Worm (Caenorhabditis elegans) whole organism, young adult: Measurements from ENCODE around the gene rif-1.2.

Experiments
- B0019.2 ChIP-seq: fragments of 200-800 bp; sonication (Bioruptor generic); conservative IDR thresholded peaks from 2 replicates; pipeline ENCODE4 v1.3.6; 2022; ENCODE audit warnings: missing genetic modification reagents, missing genetic modification characterization, missing compliant biosample characterization
- C06A6.2 ChIP-seq: fragments of 200-800 bp; sonication (Bioruptor generic); conservative IDR thresholded peaks from 2 replicates; pipeline ENCODE4 v1.3.6; 2022; ENCODE audit warnings: missing genetic modification characterization, missing compliant biosample characterization
- D2030.7 ChIP-seq: fragments of 200-800 bp; sonication (Bioruptor generic); IDR thresholded peaks from 2 replicates; pipeline ENCODE4 v1.3.6; 2022; ENCODE audit warnings: missing genetic modification reagents, missing genetic modification characterization, missing compliant biosample characterization
- F23B12.7 ChIP-seq: sonication (generic microtip); optimal IDR thresholded peaks from 2 replicates; lab custom pipeline; 2017; ENCODE audit warnings: missing genetic modification characterization, mild to moderate bottlenecking, missing compliant biosample characterization, antibody characterized with exemption, moderate library complexity; ENCODE audit not compliant: insufficient read depth
- F52B5.7 ChIP-seq: sonication (generic microtip); optimal IDR thresholded peaks from 2 replicates; lab custom pipeline; 2016; ENCODE audit warnings: mild to moderate bottlenecking, missing genetic modification characterization, missing compliant biosample characterization
- Y56A3A.18 ChIP-seq: fragments of 200-800 bp; sonication (Bioruptor generic); IDR thresholded peaks from 2 replicates; pipeline ENCODE4 v1.3.6; 2022; ENCODE audit warnings: missing genetic modification reagents, missing genetic modification characterization, missing compliant biosample characterization
- Y79H2A.3 ChIP-seq: fragments of 200-800 bp; sonication (Bioruptor generic); conservative IDR thresholded peaks from 2 replicates; pipeline ENCODE4 v1.3.6; 2022; ENCODE audit warnings: missing genetic modification reagents, missing genetic modification characterization, missing compliant biosample characterization
- ZK185.1 ChIP-seq: sonication (generic microtip); optimal IDR thresholded peaks from 2 replicates; lab custom pipeline; 2016; ENCODE audit warnings: mild to moderate bottlenecking, missing genetic modification characterization, missing compliant biosample characterization; ENCODE audit not compliant: poor library complexity, severe bottlenecking
- aptf-3 ChIP-seq: fragments of 200-800 bp; sonication (Bioruptor generic); IDR thresholded peaks from 2 replicates; pipeline ENCODE4 v1.3.6; 2022; ENCODE audit warnings: missing genetic modification characterization, missing compliant biosample characterization
- atf-7 ChIP-seq: sonication (generic microtip); optimal IDR thresholded peaks from 2 replicates; lab custom pipeline; 2017; ENCODE audit warnings: mild to moderate bottlenecking, missing genetic modification characterization, missing compliant biosample characterization
- bed-1 ChIP-seq: fragments of 200-800 bp; sonication (Bioruptor generic); IDR thresholded peaks from 2 replicates; pipeline ENCODE4 v1.3.6; 2022; ENCODE audit warnings: missing genetic modification reagents, missing genetic modification characterization, missing compliant biosample characterization
- cebp-2 ChIP-seq: fragments of 200-800 bp; sonication (Bioruptor generic); IDR thresholded peaks from 2 replicates; pipeline ENCODE4 v1.3.6; 2022; ENCODE audit warnings: missing genetic modification characterization, missing compliant biosample characterization
- ceh-100 ChIP-seq: fragments of 200-800 bp; sonication (Bioruptor generic); IDR thresholded peaks from 2 replicates; pipeline ENCODE4 v1.3.6; 2022; ENCODE audit warnings: missing genetic modification reagents, missing genetic modification characterization, missing compliant biosample characterization
- chd-7 ChIP-seq: sonication (generic microtip); optimal IDR thresholded peaks from 2 replicates; lab custom pipeline; 2016; ENCODE audit warnings: mild to moderate bottlenecking, missing genetic modification characterization, moderate library complexity, missing compliant biosample characterization
- efl-1 ChIP-seq: fragments of 150-350 bp; optimal IDR thresholded peaks from 2 replicates; lab custom pipeline; 2014; ENCODE audit warnings: missing biosample characterization, missing genetic modification reagents, missing genetic modification characterization
- egl-18 ChIP-seq: fragments of 200-800 bp; sonication (Bioruptor generic); IDR thresholded peaks from 2 replicates; pipeline ENCODE4 v1.3.6; 2022; ENCODE audit warnings: missing genetic modification reagents, missing genetic modification characterization, missing compliant biosample characterization
- lag-1 ChIP-seq: fragments of 200-800 bp; sonication (Bioruptor generic); IDR thresholded peaks from 2 replicates; pipeline ENCODE4 v1.3.6; 2022; ENCODE audit warnings: missing genetic modification reagents, missing genetic modification characterization, missing compliant biosample characterization
- let-526 ChIP-seq: fragments of 200-800 bp; sonication (Bioruptor generic); IDR thresholded peaks from 2 replicates; pipeline ENCODE4 v1.3.6; 2022; ENCODE audit warnings: missing genetic modification reagents, missing genetic modification characterization, missing compliant biosample characterization
- lin-54 ChIP-seq: fragments of 200-800 bp; sonication (Bioruptor generic); optimal IDR thresholded peaks from 2 replicates; lab custom pipeline; 2018; ENCODE audit warnings: mild to moderate bottlenecking, missing genetic modification characterization, missing compliant biosample characterization
- lsy-27 ChIP-seq: sonication (generic microtip); optimal IDR thresholded peaks from 2 replicates; lab custom pipeline; 2017; ENCODE audit warnings: missing genetic modification characterization, mild to moderate bottlenecking, missing compliant biosample characterization, antibody characterized with exemption, missing genotype, borderline replicate concordance; ENCODE audit not compliant: insufficient read depth
- madf-10 ChIP-seq: sonication (generic microtip); optimal IDR thresholded peaks from 2 replicates; lab custom pipeline; 2016; ENCODE audit warnings: mild to moderate bottlenecking, missing genetic modification characterization, missing compliant biosample characterization
- madf-3 ChIP-seq: fragments of 200-800 bp; sonication (Bioruptor generic); IDR thresholded peaks from 2 replicates; pipeline ENCODE4 v1.3.6; 2022; ENCODE audit warnings: missing genetic modification reagents, missing genetic modification characterization, missing compliant biosample characterization
- mcd-1 ChIP-seq: fragments of 200-800 bp; sonication (Bioruptor generic); IDR thresholded peaks from 2 replicates; pipeline ENCODE4 v1.3.6; 2022; ENCODE audit warnings: missing genetic modification reagents, missing genetic modification characterization, missing compliant biosample characterization
- mel-28 ChIP-seq: sonication (generic microtip); optimal IDR thresholded peaks from 2 replicates; lab custom pipeline; 2016; ENCODE audit warnings: borderline replicate concordance, mild to moderate bottlenecking, missing genetic modification characterization, missing compliant biosample characterization
- mes-4 ChIP-seq: sonication (generic microtip); optimal IDR thresholded peaks from 2 replicates; lab custom pipeline; 2016; ENCODE audit warnings: missing genotype, missing genetic modification characterization, missing compliant biosample characterization
- mxl-1 ChIP-seq: sonication (generic microtip); optimal IDR thresholded peaks from 2 replicates; lab custom pipeline; 2016; ENCODE audit warnings: missing genetic modification characterization, missing compliant biosample characterization
- nfyb-1 ChIP-seq: fragments of 200-800 bp; sonication (Bioruptor generic); IDR thresholded peaks from 2 replicates; pipeline ENCODE4 v1.3.6; 2022; ENCODE audit warnings: missing genetic modification reagents, missing genetic modification characterization, missing compliant biosample characterization
- nhr-120 ChIP-seq: fragments of 200-800 bp; sonication (Bioruptor generic); IDR thresholded peaks from 2 replicates; pipeline ENCODE4 v1.3.6; 2022; ENCODE audit warnings: missing genetic modification characterization, missing compliant biosample characterization
- rcor-1 ChIP-seq: fragments of 200-800 bp; sonication (Bioruptor generic); IDR thresholded peaks from 2 replicates; pipeline ENCODE4 v1.3.6; 2022; ENCODE audit warnings: missing genetic modification reagents, missing genetic modification characterization, missing compliant biosample characterization
- rpc-1 ChIP-seq, 2 experiments: fragments of 150-350 bp in 1 of 2; sonication (generic microtip) in 1 of 2; optimal IDR thresholded peaks; 2 replicates each; lab custom pipeline; 2014 to 2018; ENCODE audit warnings: missing biosample characterization in 1 of 2, missing genetic modification characterization in 1 of 2, missing genetic modification reagents in 1 of 2, missing genotype in 1 of 2
- sea-2 ChIP-seq: fragments of 200-800 bp; sonication (Bioruptor generic); IDR thresholded peaks from 2 replicates; pipeline ENCODE4 v1.3.6; 2022; ENCODE audit warnings: missing genetic modification characterization, missing compliant biosample characterization
- snpc-1.1 ChIP-seq: sonication (generic microtip); optimal IDR thresholded peaks from 2 replicates; lab custom pipeline; 2017; ENCODE audit warnings: missing genetic modification characterization, mild to moderate bottlenecking, missing compliant biosample characterization, antibody characterized with exemption, moderate library complexity, missing genotype, missing genetic modification reagents; ENCODE audit not compliant: insufficient read depth
- sptf-2 ChIP-seq: fragments of 200-800 bp; sonication (Bioruptor generic); optimal IDR thresholded peaks from 2 replicates; lab custom pipeline; 2018; ENCODE audit warnings: mild to moderate bottlenecking, missing genetic modification characterization, missing compliant biosample characterization
- tbp1 ChIP-seq: fragments of 200-800 bp; sonication (Bioruptor generic); optimal IDR thresholded peaks from 2 replicates; lab custom pipeline; 2018; ENCODE audit warnings: mild to moderate bottlenecking, missing genetic modification characterization, missing compliant biosample characterization
- unc-62 ChIP-seq: fragments of 150-350 bp; optimal IDR thresholded peaks from 2 replicates; lab custom pipeline; 2014; ENCODE audit warnings: missing biosample characterization, missing genetic modification reagents, missing genetic modification characterization
- ztf-22 ChIP-seq: fragments of 200-800 bp; sonication (Bioruptor generic); optimal IDR thresholded peaks from 2 replicates; lab custom pipeline; 2018; ENCODE audit warnings: mild to moderate bottlenecking, missing genetic modification characterization, moderate library complexity, missing compliant biosample characterization
- ztf-25 ChIP-seq: fragments of 200-800 bp; sonication (Bioruptor generic); IDR thresholded peaks from 2 replicates; pipeline ENCODE4 v1.3.6; 2022; ENCODE audit warnings: missing genetic modification reagents, missing genetic modification characterization, missing compliant biosample characterization
- ztf-26 ChIP-seq: sonication (generic microtip); optimal IDR thresholded peaks from 2 replicates; lab custom pipeline; 2017; ENCODE audit warnings: missing genetic modification characterization, missing compliant biosample characterization
- ztf-28 ChIP-seq: fragments of 200-800 bp; sonication (Bioruptor generic); IDR thresholded peaks from 2 replicates; pipeline ENCODE4 v1.3.6; 2022; ENCODE audit warnings: missing genetic modification reagents, missing genetic modification characterization, missing compliant biosample characterization
- ztf-3 ChIP-seq: fragments of 200-800 bp; sonication (Bioruptor generic); optimal IDR thresholded peaks from 2 replicates; lab custom pipeline; 2018; ENCODE audit warnings: mild to moderate bottlenecking, missing genetic modification characterization, missing compliant biosample characterization
- ztf-6 ChIP-seq: fragments of 200-800 bp; sonication (Bioruptor generic); IDR thresholded peaks from 2 replicates; pipeline ENCODE4 v1.3.6; 2022; ENCODE audit warnings: missing genetic modification reagents, missing genetic modification characterization, missing compliant biosample characterization

Gene rif-1.2

DNA sequence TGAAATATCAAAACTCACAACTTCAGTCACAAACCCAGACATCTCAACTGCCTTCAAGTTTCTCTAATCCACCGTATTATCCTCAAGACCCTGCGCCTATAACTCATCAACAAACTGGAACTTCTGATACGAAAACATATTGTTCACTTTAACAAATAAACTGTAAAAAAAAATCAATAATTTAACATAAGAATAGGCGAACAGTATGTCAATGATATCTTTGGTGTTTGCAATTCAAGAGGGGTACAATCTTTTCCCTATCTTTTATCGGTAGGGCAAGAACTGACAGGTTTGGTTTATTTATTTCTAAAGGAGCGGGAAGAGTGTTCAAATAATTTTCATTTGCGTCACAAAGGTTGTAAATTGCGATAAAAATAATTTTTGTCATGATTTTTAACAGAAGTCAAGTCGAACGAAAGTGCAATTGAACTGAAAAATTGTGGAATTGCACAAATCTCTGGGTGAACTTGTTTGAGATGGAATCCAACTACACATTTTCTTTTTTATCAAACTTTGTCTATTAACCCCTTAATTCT is 8.2 kb downstream of the rif-1.2 start (continued):
- TF ChIP-seq C06A6.2 (GFP tag; lab: Robert Waterston, UW) (peak; percentile 95), lin-54 (GFP tag; lab: Kevin White, UChicago) (peak; percentile 88), lag-1 (peak; percentile 84; the same call in 1 of the 2 replicates), rpc-1 (optimal IDR thresholded peaks at IDR 0.05; lab: Kevin White, UChicago) (peak; percentile 15), rpc-1 (tag; optimal IDR thresholded peaks at IDR 0.05; lab: Kevin White, UChicago) (no peak), rcor-1 (GFP tag; lab: Robert Waterston, UW) (peak; percentile 94), mcd-1 (GFP tag; lab: Robert Waterston, UW) (peak; percentile 82), madf-10 (tag; lab: Kevin White, UChicago) (peak; percentile 96), efl-1 (GFP tag; lab: Kevin White, UChicago) (no peak), bed-1 (GFP tag; lab: Robert Waterston, UW) (no peak), Y79H2A.3 (GFP tag; lab: Robert Waterston, UW) (no peak), let-526 (GFP tag; lab: Robert Waterston, UW) (peak; percentile 81), ztf-25 (GFP tag; lab: Robert Waterston, UW) (no peak), chd-7 (peak; percentile 89), sea-2 (no peak), Y56A3A.18 (peak; percentile 98), D2030.7 (GFP tag; lab: Robert Waterston, UW) (no peak), F23B12.7 (tag; lab: Kevin White, UChicago) (peak; percentile 97), lsy-27 (tag; lab: Kevin White, UChicago) (no peak), ztf-22 (GFP tag; lab: Kevin White, UChicago) (peak; percentile 67), madf-3 (GFP tag; lab: Robert Waterston, UW) (peak; percentile 72), sptf-2 (peak; percentile 38), snpc-1.1 (tag; lab: Kevin White, UChicago) (peak; percentile 53), egl-18 (GFP tag; lab: Robert Waterston, UW) (peak; percentile 88; the same call in 1 of the 2 replicates), mel-28 (tag; lab: Kevin White, UChicago) (peak; percentile 81), ZK185.1 (tag; lab: Kevin White, UChicago) (peak; percentile 99), nhr-120 (GFP tag; lab: Robert Waterston, UW) (no peak), F52B5.7 (tag; lab: Kevin White, UChicago) (peak; percentile 77), ztf-6 (GFP tag; lab: Robert Waterston, UW) (0 out of 2 replicates have a peak, but pooled peaks have one; percentile 62), tbp1 (peak; percentile 80), ztf-28 (GFP tag; lab: Robert Waterston, UW) (no peak), nfyb-1 (GFP tag; lab: Robert Waterston, UW) (peak; percentile 95), ztf-3 (GFP tag; lab: Kevin White, UChicago) (peak; percentile 88), ztf-26 (tag; lab: Kevin White, UChicago) (peak; percentile 99), atf-7 (tag; lab: Kevin White, UChicago) (peak; percentile 98), B0019.2 (GFP tag; lab: Robert Waterston, UW) (no peak), cebp-2 (GFP tag; lab: Robert Waterston, UW) (peak; percentile 93; the same call in 1 of the 2 replicates), mes-4 (tag; lab: Kevin White, UChicago) (no peak), ceh-100 (peak; percentile 74), mxl-1 (tag; lab: Kevin White, UChicago) (no peak), unc-62 (GFP tag; lab: Kevin White, UChicago) (no peak), aptf-3 (GFP tag; lab: Robert Waterston, UW) (no peak)
- TF ChIP-seq, all 124 proteins: peak for 82
